Fruit fly (Drosophila melanogaster) whole organism, embryonic: ENCODE results near the gene Idua.

Experiments
- B-H1 ChIP-seq: fragments of 200-800 bp; sonication (Bioruptor generic); IDR thresholded peaks from 3 replicates; pipeline ENCODE4 v1.3.6; 2022; ENCODE audit warnings: missing biosample characterization, missing genetic modification characterization
- CG10366 ChIP-seq: fragments of 200-800 bp; sonication (Bioruptor generic); IDR thresholded peaks from 2 replicates; pipeline ENCODE4 v1.3.6; 2022; ENCODE audit warnings: missing biosample characterization, missing genetic modification characterization
- CG11247 ChIP-seq: fragments of 200-800 bp; sonication (Bioruptor generic); IDR thresholded peaks from 2 replicates; pipeline ENCODE4 v1.3.6; 2022; ENCODE audit warnings: missing biosample characterization, missing genetic modification characterization
- CG11456 ChIP-seq: fragments of 200-800 bp; sonication (Bioruptor generic); IDR thresholded peaks from 3 replicates; pipeline ENCODE4 v1.3.6; 2022; ENCODE audit warnings: missing biosample characterization, missing genetic modification characterization
- CG12391 ChIP-seq: fragments of 200-800 bp; sonication (Bioruptor generic); optimal IDR thresholded peaks from 3 replicates; lab custom pipeline; 2018; ENCODE audit warnings: missing biosample characterization, mild to moderate bottlenecking, missing genetic modification characterization, moderate library complexity
- CG12659 ChIP-seq: fragments of 200-800 bp; sonication (Bioruptor generic); optimal IDR thresholded peaks from 3 replicates; lab custom pipeline; 2017; ENCODE audit warnings: mild to moderate bottlenecking, missing biosample characterization, missing genetic modification reagents, missing genetic modification characterization
- CG15514 ChIP-seq: fragments of 200-800 bp; sonication (Bioruptor generic); optimal IDR thresholded peaks from 3 replicates; lab custom pipeline; 2017; ENCODE audit warnings: missing biosample characterization, missing genetic modification characterization, mild to moderate bottlenecking, moderate library complexity, missing genetic modification reagents
- CG18476 ChIP-seq: fragments of 200-800 bp; sonication (Bioruptor generic); optimal IDR thresholded peaks from 2 replicates; lab custom pipeline; 2016; ENCODE audit warnings: missing biosample characterization, mild to moderate bottlenecking, missing genetic modification characterization
- CG18599 ChIP-seq: fragments of 200-800 bp; sonication (Bioruptor generic); optimal IDR thresholded peaks from 3 replicates; lab custom pipeline; 2017; ENCODE audit warnings: missing biosample characterization, missing genetic modification characterization, mild to moderate bottlenecking, moderate library complexity, missing genetic modification reagents
- CG2120 ChIP-seq: fragments of 200-800 bp; sonication (Bioruptor generic); optimal IDR thresholded peaks from 3 replicates; lab custom pipeline; 2016; ENCODE audit warnings: missing biosample characterization, missing genetic modification characterization
- CG4404 ChIP-seq: fragments of 200-800 bp; sonication (Bioruptor generic); IDR thresholded peaks from 2 replicates; pipeline ENCODE4 v1.3.6; 2022; ENCODE audit warnings: missing biosample characterization, missing genetic modification characterization
- CG6813 ChIP-seq: fragments of 200-800 bp; sonication (Bioruptor generic); optimal IDR thresholded peaks from 2 replicates; lab custom pipeline; 2017; ENCODE audit warnings: missing biosample characterization, missing genetic modification characterization, mild to moderate bottlenecking, moderate library complexity, missing genetic modification reagents
- CG7928 ChIP-seq: fragments of 200-800 bp; sonication (Bioruptor generic); optimal IDR thresholded peaks from 2 replicates; lab custom pipeline; 2017; ENCODE audit warnings: missing biosample characterization, mild to moderate bottlenecking, missing genetic modification characterization
- CG9932 ChIP-seq: fragments of 200-800 bp; sonication (Bioruptor generic); IDR thresholded peaks from 2 replicates; pipeline ENCODE4 v1.3.6; 2022; ENCODE audit warnings: missing biosample characterization, missing genetic modification characterization
- Deaf1 ChIP-seq: fragments of 200-800 bp; optimal IDR thresholded peaks from 3 replicates; lab custom pipeline; 2019; ENCODE audit warnings: missing biosample characterization, mild to moderate bottlenecking, missing genetic modification characterization, moderate library complexity
- ERR ChIP-seq: fragments of 200-800 bp; sonication (Bioruptor generic); optimal IDR thresholded peaks from 2 replicates; lab custom pipeline; 2016; ENCODE audit warnings: missing biosample characterization, missing genetic modification characterization
- Hand ChIP-seq: fragments of 200-800 bp; sonication (Bioruptor generic); optimal IDR thresholded peaks from 2 replicates; lab custom pipeline; 2017; ENCODE audit warnings: mild to moderate bottlenecking, missing biosample characterization, missing genetic modification reagents, missing genetic modification characterization
- Hmr ChIP-seq: fragments of 200-800 bp; sonication (Bioruptor generic); optimal IDR thresholded peaks from 3 replicates; lab custom pipeline; 2017; ENCODE audit warnings: mild to moderate bottlenecking, missing biosample characterization, missing genetic modification reagents, missing genetic modification characterization
- MTF-1 ChIP-seq: fragments of 200-800 bp; sonication (Bioruptor generic); optimal IDR thresholded peaks from 2 replicates; lab custom pipeline; 2018; ENCODE audit warnings: missing biosample characterization, mild to moderate bottlenecking, missing genetic modification characterization, borderline replicate concordance
- Meics ChIP-seq: fragments of 200-800 bp; sonication (Bioruptor generic); optimal IDR thresholded peaks from 2 replicates; lab custom pipeline; 2017; ENCODE audit warnings: missing biosample characterization, mild to moderate bottlenecking, missing genetic modification characterization
- NFAT ChIP-seq: fragments of 200-800 bp; sonication (Bioruptor generic); IDR thresholded peaks from 2 replicates; pipeline ENCODE4 v1.3.6; 2022; ENCODE audit warnings: missing biosample characterization, missing genetic modification characterization
- Rx ChIP-seq: fragments of 200-800 bp; sonication (Bioruptor generic); IDR thresholded peaks from 2 replicates; pipeline ENCODE4 v1.3.6; 2022; ENCODE audit warnings: missing biosample characterization, missing genetic modification characterization
- Usf ChIP-seq: fragments of 200-800 bp; sonication (Bioruptor generic); optimal IDR thresholded peaks from 2 replicates; lab custom pipeline; 2017; ENCODE audit warnings: missing genotype, missing biosample characterization, missing genetic modification characterization
- Xbp1 ChIP-seq: fragments of 200-800 bp; sonication (Bioruptor generic); optimal IDR thresholded peaks from 3 replicates; lab custom pipeline; 2016; ENCODE audit warnings: missing biosample characterization, mild to moderate bottlenecking, missing genetic modification characterization
- abd-A ChIP-seq: fragments of 200-800 bp; sonication (Bioruptor generic); optimal IDR thresholded peaks from 3 replicates; lab custom pipeline; 2019; ENCODE audit warnings: missing biosample characterization, mild to moderate bottlenecking, missing genetic modification characterization, moderate library complexity
- ase ChIP-seq: fragments of 200-800 bp; sonication (Bioruptor generic); IDR thresholded peaks from 3 replicates; pipeline ENCODE4 v1.3.6; 2022; ENCODE audit warnings: missing biosample characterization, missing genetic modification characterization
- ato ChIP-seq: fragments of 200-800 bp; sonication (Bioruptor generic); IDR thresholded peaks from 2 replicates; pipeline ENCODE4 v1.3.6; 2022; ENCODE audit warnings: missing biosample characterization, missing genetic modification characterization; ENCODE audit not compliant: partially characterized antibody
- bbx ChIP-seq: fragments of 200-800 bp; sonication (Bioruptor generic); IDR thresholded peaks from 2 replicates; pipeline ENCODE4 v1.3.6; 2022; ENCODE audit warnings: missing biosample characterization, missing genetic modification characterization; ENCODE audit not compliant: partially characterized antibody
- bcd ChIP-seq: fragments of 200-800 bp; sonication (Bioruptor generic); optimal IDR thresholded peaks from 2 replicates; lab custom pipeline; 2017; ENCODE audit warnings: missing biosample characterization, mild to moderate bottlenecking, missing genetic modification characterization
- bowl ChIP-seq: fragments of 200-800 bp; sonication (Bioruptor generic); IDR thresholded peaks from 2 replicates; pipeline ENCODE4 v1.3.6; 2022; ENCODE audit warnings: missing biosample characterization, missing genetic modification characterization
- ci ChIP-seq: fragments of 200-800 bp; sonication (Bioruptor generic); IDR thresholded peaks from 3 replicates; pipeline ENCODE4 v1.3.6; 2022; ENCODE audit warnings: missing biosample characterization, missing genetic modification characterization
- dysf ChIP-seq: fragments of 200-800 bp; sonication (Bioruptor generic); IDR thresholded peaks from 3 replicates; pipeline ENCODE4 v1.3.6; 2022; ENCODE audit warnings: missing biosample characterization, missing genetic modification characterization
- ewg ChIP-seq: fragments of 200-800 bp; sonication (Bioruptor generic); optimal IDR thresholded peaks from 3 replicates; lab custom pipeline; 2017; ENCODE audit warnings: mild to moderate bottlenecking, missing biosample characterization, missing genetic modification reagents, missing genetic modification characterization
- gem ChIP-seq: fragments of 200-800 bp; sonication (Bioruptor generic); optimal IDR thresholded peaks from 2 replicates; lab custom pipeline; 2019; ENCODE audit warnings: missing biosample characterization, mild to moderate bottlenecking, missing genetic modification characterization, moderate library complexity
- h ChIP-seq: fragments of >200 bp; optimal IDR thresholded peaks from 2 replicates; lab custom pipeline; 2017
- jigr1 ChIP-seq: fragments of 200-800 bp; sonication (Bioruptor generic); IDR thresholded peaks from 3 replicates; pipeline ENCODE4 v1.3.6; 2022; ENCODE audit warnings: missing biosample characterization, missing genetic modification characterization
- lbe ChIP-seq: fragments of 200-800 bp; sonication (Bioruptor generic); optimal IDR thresholded peaks from 2 replicates; lab custom pipeline; 2016; ENCODE audit warnings: missing biosample characterization, mild to moderate bottlenecking, missing genetic modification characterization
- lilli ChIP-seq: fragments of 200-800 bp; sonication (Bioruptor generic); optimal IDR thresholded peaks from 3 replicates; lab custom pipeline; 2016; ENCODE audit warnings: missing biosample characterization, missing genetic modification characterization
- mld ChIP-seq: fragments of 200-800 bp; sonication (Bioruptor generic); IDR thresholded peaks from 3 replicates; pipeline ENCODE4 v1.3.6; 2022; ENCODE audit warnings: missing biosample characterization, missing genetic modification characterization; ENCODE audit not compliant: partially characterized antibody
- nmo ChIP-seq: fragments of 200-800 bp; sonication (Bioruptor generic); optimal IDR thresholded peaks from 2 replicates; lab custom pipeline; 2018; ENCODE audit warnings: missing biosample characterization, mild to moderate bottlenecking, missing genetic modification characterization, moderate library complexity
- prd ChIP-seq, 3 experiments: fragments of >200 bp in 2 of 3; fragments of 200-800 bp in 1 of 3; sonication (Bioruptor generic) in 1 of 3; optimal IDR thresholded peaks in 2 of 3; IDR thresholded peaks in 1 of 3; 2 replicates in 2 of 3; 3 replicates in 1 of 3; pipeline versions ENCODE4 v1.3.6 to Lab custom; 2017 to 2022; ENCODE audit warnings: missing biosample characterization in 1 of 3, missing genetic modification characterization in 1 of 3
- pzg ChIP-seq: fragments of 200-800 bp; sonication (Bioruptor generic); optimal IDR thresholded peaks from 3 replicates; lab custom pipeline; 2018; ENCODE audit warnings: missing biosample characterization, mild to moderate bottlenecking, missing genetic modification characterization, moderate library complexity
- ranshi ChIP-seq: fragments of 200-800 bp; sonication (Bioruptor generic); IDR thresholded peaks from 2 replicates; pipeline ENCODE4 v1.3.6; 2022; ENCODE audit warnings: missing biosample characterization, missing genetic modification characterization
- row ChIP-seq: fragments of 200-800 bp; sonication (Bioruptor generic); IDR thresholded peaks from 3 replicates; pipeline ENCODE4 v1.3.6; 2022; ENCODE audit warnings: missing biosample characterization, missing genetic modification characterization
- scrt ChIP-seq: fragments of 200-800 bp; sonication (Bioruptor generic); optimal IDR thresholded peaks from 2 replicates; lab custom pipeline; 2018; ENCODE audit warnings: missing biosample characterization, mild to moderate bottlenecking, missing genetic modification characterization, moderate library complexity
- seq ChIP-seq: fragments of 200-800 bp; sonication (Bioruptor generic); IDR thresholded peaks from 2 replicates; pipeline ENCODE4 v1.3.6; 2022; ENCODE audit warnings: missing biosample characterization, missing genetic modification characterization
- slbo ChIP-seq: fragments of 200-800 bp; sonication (Bioruptor generic); IDR thresholded peaks from 2 replicates; pipeline ENCODE4 v1.3.6; 2022; ENCODE audit warnings: missing biosample characterization, missing genetic modification characterization
- sob ChIP-seq: fragments of 200-800 bp; sonication (Bioruptor generic); IDR thresholded peaks from 2 replicates; pipeline ENCODE4 v1.3.6; 2022; ENCODE audit warnings: missing biosample characterization, missing genetic modification characterization

The Idua gene

dm6 chr2L:11086357-11086924 is 26.4 kb downstream of the Idua start, which contains the start of gene CG16854:
Gene CG16854 (plus strand): TSS chr2L:11086721.
- TF ChIP-seq CG9932 (GFP tag; lab: Robert Waterston, UW) (peak; percentile 41), seq (GFP tag; lab: Robert Waterston, UW) (peak; percentile 23; the same call in 1 of the 2 replicates), prd (optimal IDR thresholded peaks at IDR 0.05; lab: Kevin White, UChicago) (no peak), prd (GFP tag; IDR thresholded peaks at IDR 0.05; lab: Robert Waterston, UW) (0 out of 3 replicates have a peak, but pooled peaks have one; percentile 17), gem (tag; lab: Kevin White, UChicago) (peak; percentile 34), MTF-1 (no peak), CG2120 (GFP tag; lab: Kevin White, UChicago) (peak; percentile 42), Deaf1 (tag; lab: Kevin White, UChicago) (peak; percentile 64), pzg (peak; percentile 27), ci (GFP tag; lab: Robert Waterston, UW) (peak; percentile 27; the same call in 1 of the 3 replicates), mld (GFP tag; lab: Robert Waterston, UW) (0 out of 3 replicates have a peak, but pooled peaks have one; percentile 28), B-H1 (GFP tag; lab: Robert Waterston, UW) (no peak), lbe (no peak), CG7928 (peak; percentile 83), CG4404 (GFP tag; lab: Robert Waterston, UW) (no peak), sob (GFP tag; lab: Robert Waterston, UW) (no peak), row (GFP tag; lab: Robert Waterston, UW) (peak; percentile 60), slbo (GFP tag; lab: Robert Waterston, UW) (peak; percentile 60; the same call in 1 of the 2 replicates), scrt (peak; percentile 0), CG18599 (GFP tag; lab: Kevin White, UChicago) (peak; percentile 47), dysf (0 out of 3 replicates have a peak, but pooled peaks have one; percentile 34), ase (GFP tag; lab: Robert Waterston, UW) (0 out of 3 replicates have a peak, but pooled peaks have one; percentile 8), Usf (GFP tag; lab: Kevin White, UChicago) (no peak), Rx (GFP tag; lab: Robert Waterston, UW) (0 out of 2 replicates have a peak, but pooled peaks have one; percentile 11), CG18476 (GFP tag; lab: Kevin White, UChicago) (no peak), bowl (GFP tag; lab: Robert Waterston, UW) (0 out of 2 replicates have a peak, but pooled peaks have one; percentile 44), NFAT (GFP tag; lab: Robert Waterston, UW) (peak; percentile 35; the same call in 1 of the 2 replicates), CG6813 (GFP tag; lab: Kevin White, UChicago) (peak; percentile 16), Xbp1 (GFP tag; lab: Kevin White, UChicago) (peak; percentile 1), ewg (GFP tag; lab: Kevin White, UChicago) (peak; percentile 99), CG10366 (GFP tag; lab: Robert Waterston, UW) (peak; percentile 9; the same call in 1 of the 2 replicates), bcd (GFP tag; lab: Kevin White, UChicago) (peak; percentile 17), h (lab: Kevin White, UChicago) (no peak), bbx (GFP tag; lab: Robert Waterston, UW) (0 out of 2 replicates have a peak, but pooled peaks have one; percentile 16), CG11247 (GFP tag; lab: Robert Waterston, UW) (0 out of 2 replicates have a peak, but pooled peaks have one; percentile 9), abd-A (tag; lab: Kevin White, UChicago) (no peak), nmo (GFP tag; lab: Kevin White, UChicago) (no peak), Hand (GFP tag; lab: Kevin White, UChicago) (peak; percentile 20), Hmr (GFP tag; lab: Kevin White, UChicago) (peak; percentile 18), Meics (GFP tag; lab: Kevin White, UChicago) (peak; percentile 12), ranshi (GFP tag; lab: Robert Waterston, UW) (0 out of 2 replicates have a peak, but pooled peaks have one; percentile 26), CG15514 (GFP tag; lab: Kevin White, UChicago) (peak; percentile 32), CG11456 (GFP tag; lab: Robert Waterston, UW) (0 out of 3 replicates have a peak, but pooled peaks have one; percentile 7), ato (GFP tag; lab: Robert Waterston, UW) (no peak), lilli (GFP tag; lab: Kevin White, UChicago) (peak; percentile 29), CG12659 (GFP tag; lab: Kevin White, UChicago) (peak; percentile 10), jigr1 (0 out of 3 replicates have a peak, but pooled peaks have one; percentile 19), ERR (GFP tag; lab: Kevin White, UChicago) (no peak), CG12391 (tag; lab: Kevin White, UChicago) (peak; percentile 19)
